Fruit fly (Drosophila melanogaster) whole organism, embryonic: Measurements from ENCODE around the gene CG43127.

ENCODE experiments used
- CG10366 ChIP-seq: fragments of 200-800 bp; sonication (Bioruptor generic); IDR thresholded peaks from 2 replicates; pipeline ENCODE4 v1.3.6; 2022; ENCODE audit warnings: missing biosample characterization, missing genetic modification characterization
- CG10462 ChIP-seq: fragments of 200-800 bp; sonication (Bioruptor generic); optimal IDR thresholded peaks from 2 replicates; lab custom pipeline; 2016; ENCODE audit warnings: missing biosample characterization, missing genetic modification characterization
- CG10565 ChIP-seq: fragments of 200-800 bp; sonication (Bioruptor generic); optimal IDR thresholded peaks from 3 replicates; lab custom pipeline; 2016; ENCODE audit warnings: missing biosample characterization, mild to moderate bottlenecking, missing genetic modification characterization
- CG11504 ChIP-seq: fragments of 200-800 bp; sonication (Bioruptor generic); optimal IDR thresholded peaks from 3 replicates; lab custom pipeline; 2019; ENCODE audit warnings: missing biosample characterization, mild to moderate bottlenecking, missing genetic modification characterization, moderate library complexity
- CG11696 ChIP-seq: fragments of 200-800 bp; sonication (Bioruptor generic); IDR thresholded peaks from 2 replicates; pipeline ENCODE4 v1.3.6; 2022; ENCODE audit warnings: missing biosample characterization, missing genetic modification characterization
- CG12155 ChIP-seq: fragments of 200-800 bp; sonication (Bioruptor generic); optimal IDR thresholded peaks from 3 replicates; lab custom pipeline; 2016; ENCODE audit warnings: missing biosample characterization, missing genetic modification characterization
- CG1233 ChIP-seq: fragments of 200-800 bp; sonication (Bioruptor generic); optimal IDR thresholded peaks from 4 replicates; lab custom pipeline; 2018; ENCODE audit warnings: missing biosample characterization, mild to moderate bottlenecking, missing genetic modification characterization
- CG14014 ChIP-seq: fragments of 200-800 bp; sonication (Bioruptor generic); IDR thresholded peaks from 2 replicates; pipeline ENCODE4 v1.3.6; 2022; ENCODE audit warnings: missing biosample characterization, missing genetic modification characterization
- CG1529 ChIP-seq: fragments of 200-800 bp; sonication (Bioruptor generic); optimal IDR thresholded peaks from 3 replicates; lab custom pipeline; 2018; ENCODE audit warnings: missing biosample characterization, missing genetic modification characterization
- CG15514 ChIP-seq: fragments of 200-800 bp; sonication (Bioruptor generic); optimal IDR thresholded peaks from 3 replicates; lab custom pipeline; 2017; ENCODE audit warnings: missing biosample characterization, missing genetic modification characterization, mild to moderate bottlenecking, moderate library complexity, missing genetic modification reagents
- CG17568 ChIP-seq: fragments of 200-800 bp; sonication (Bioruptor generic); optimal IDR thresholded peaks from 2 replicates; lab custom pipeline; 2018; ENCODE audit warnings: missing biosample characterization, mild to moderate bottlenecking, missing genetic modification characterization, moderate library complexity
- CG18599 ChIP-seq: fragments of 200-800 bp; sonication (Bioruptor generic); optimal IDR thresholded peaks from 3 replicates; lab custom pipeline; 2017; ENCODE audit warnings: missing biosample characterization, missing genetic modification characterization, mild to moderate bottlenecking, moderate library complexity, missing genetic modification reagents
- CG2116 ChIP-seq: fragments of 200-800 bp; sonication (Bioruptor generic); optimal IDR thresholded peaks from 3 replicates; lab custom pipeline; 2018; ENCODE audit warnings: missing biosample characterization, mild to moderate bottlenecking, missing genetic modification characterization
- CG2129 ChIP-seq: fragments of 200-800 bp; sonication (Bioruptor generic); IDR thresholded peaks from 2 replicates; pipeline ENCODE4 v1.3.6; 2022; ENCODE audit warnings: missing biosample characterization, missing genetic modification characterization; ENCODE audit not compliant: partially characterized antibody
- CG32772 ChIP-seq: fragments of 200-800 bp; sonication (Bioruptor generic); IDR thresholded peaks from 2 replicates; pipeline ENCODE4 v1.3.6; 2022; ENCODE audit warnings: missing biosample characterization, missing genetic modification characterization
- CG3726 ChIP-seq: fragments of 200-800 bp; sonication (Bioruptor generic); IDR thresholded peaks from 3 replicates; pipeline ENCODE4, ENCODE4 v1.3.6; 2022; ENCODE audit warnings: missing biosample characterization, missing genetic modification characterization
- CG4282 ChIP-seq: fragments of 200-800 bp; sonication (Bioruptor generic); optimal IDR thresholded peaks from 2 replicates; lab custom pipeline; 2016; ENCODE audit warnings: missing biosample characterization, missing genetic modification characterization
- CG4730 ChIP-seq: fragments of 200-800 bp; sonication (Bioruptor generic); IDR thresholded peaks from 2 replicates; pipeline ENCODE4 v1.3.6; 2022; ENCODE audit warnings: missing biosample characterization, missing genetic modification characterization
- CG6654 ChIP-seq: fragments of 200-800 bp; sonication (Bioruptor generic); optimal IDR thresholded peaks from 2 replicates; lab custom pipeline; 2017; ENCODE audit warnings: missing biosample characterization, mild to moderate bottlenecking, missing genetic modification characterization
- CG6791 ChIP-seq: fragments of 200-800 bp; sonication (Bioruptor generic); IDR thresholded peaks from 3 replicates; pipeline ENCODE4 v1.3.6; 2022; ENCODE audit warnings: missing biosample characterization, missing genetic modification characterization; ENCODE audit not compliant: partially characterized antibody
- CG8359 ChIP-seq: fragments of 200-800 bp; sonication (Bioruptor generic); optimal IDR thresholded peaks from 2 replicates; lab custom pipeline; 2017; ENCODE audit warnings: missing biosample characterization, mild to moderate bottlenecking, missing genetic modification characterization, borderline replicate concordance
- CG9437 ChIP-seq: fragments of 200-800 bp; sonication (Bioruptor generic); optimal IDR thresholded peaks from 2 replicates; lab custom pipeline; 2018; ENCODE audit warnings: missing biosample characterization, mild to moderate bottlenecking, missing genetic modification characterization
- CG9876 ChIP-seq: fragments of 200-800 bp; sonication (Bioruptor generic); optimal IDR thresholded peaks from 2 replicates; lab custom pipeline; 2016; ENCODE audit warnings: missing biosample characterization, missing genetic modification characterization
- D19B ChIP-seq: fragments of 200-800 bp; sonication (Bioruptor generic); optimal IDR thresholded peaks from 2 replicates; lab custom pipeline; 2017; ENCODE audit warnings: missing biosample characterization, mild to moderate bottlenecking, missing genetic modification characterization
- Dad ChIP-seq: fragments of 200-800 bp; sonication (Bioruptor generic); optimal IDR thresholded peaks from 3 replicates; lab custom pipeline; 2016; ENCODE audit warnings: missing biosample characterization, missing genetic modification characterization
- Dip2 ChIP-seq: fragments of 200-800 bp; sonication (Bioruptor generic); IDR thresholded peaks from 2 replicates; pipeline ENCODE4 v1.3.6; 2022; ENCODE audit warnings: missing biosample characterization, missing genetic modification characterization
- Dp ChIP-seq: fragments of 200-800 bp; sonication (Bioruptor generic); optimal IDR thresholded peaks from 2 replicates; lab custom pipeline; 2018; ENCODE audit warnings: missing biosample characterization, mild to moderate bottlenecking, missing genetic modification characterization, moderate library complexity
- Fer1 ChIP-seq: fragments of 200-800 bp; sonication (Bioruptor generic); optimal IDR thresholded peaks from 2 replicates; lab custom pipeline; 2017; ENCODE audit warnings: missing biosample characterization, mild to moderate bottlenecking, missing genetic modification characterization
- MTF-1 ChIP-seq: fragments of 200-800 bp; sonication (Bioruptor generic); optimal IDR thresholded peaks from 2 replicates; lab custom pipeline; 2018; ENCODE audit warnings: missing biosample characterization, mild to moderate bottlenecking, missing genetic modification characterization, borderline replicate concordance
- Myb ChIP-seq: fragments of 200-800 bp; sonication (Bioruptor generic); optimal IDR thresholded peaks from 2 replicates; lab custom pipeline; 2016; ENCODE audit warnings: missing biosample characterization, missing genetic modification characterization
- NFAT ChIP-seq: fragments of 200-800 bp; sonication (Bioruptor generic); IDR thresholded peaks from 2 replicates; pipeline ENCODE4 v1.3.6; 2022; ENCODE audit warnings: missing biosample characterization, missing genetic modification characterization
- Opbp ChIP-seq: fragments of 200-800 bp; sonication (Bioruptor generic); IDR thresholded peaks from 3 replicates; pipeline ENCODE4 v1.3.6; 2022; ENCODE audit warnings: missing biosample characterization, missing genetic modification characterization; ENCODE audit not compliant: partially characterized antibody
- Stat92E ChIP-seq, 3 experiments: fragments of >200 bp in 2 of 3; fragments of 200-800 bp in 1 of 3; sonication (Bioruptor generic) in 1 of 3; optimal IDR thresholded peaks; 2 replicates each; lab custom pipeline; 2017 to 2019; ENCODE audit warnings: missing biosample characterization in 3 of 3, missing genetic modification characterization in 3 of 3, mild to moderate bottlenecking in 1 of 3, moderate library complexity in 1 of 3
- bcd ChIP-seq: fragments of 200-800 bp; sonication (Bioruptor generic); optimal IDR thresholded peaks from 2 replicates; lab custom pipeline; 2017; ENCODE audit warnings: missing biosample characterization, mild to moderate bottlenecking, missing genetic modification characterization
- btn ChIP-seq: fragments of 200-800 bp; sonication (Bioruptor generic); optimal IDR thresholded peaks from 2 replicates; lab custom pipeline; 2016; ENCODE audit warnings: missing biosample characterization, missing genetic modification characterization
- crp ChIP-seq, 2 experiments: fragments of 200-800 bp; sonication (Bioruptor generic); optimal IDR thresholded peaks; 2 replicates in 1 of 2; 3 replicates in 1 of 2; lab custom pipeline; 2017; ENCODE audit warnings: missing biosample characterization in 2 of 2, missing genetic modification characterization in 2 of 2, mild to moderate bottlenecking in 1 of 2, moderate library complexity in 1 of 2
- cwo ChIP-seq: fragments of 200-800 bp; sonication (Bioruptor generic); optimal IDR thresholded peaks from 3 replicates; lab custom pipeline; 2017; ENCODE audit warnings: missing biosample characterization, missing genetic modification characterization, mild to moderate bottlenecking, moderate library complexity, missing genetic modification reagents
- dati ChIP-seq: fragments of 200-800 bp; sonication (Bioruptor generic); IDR thresholded peaks from 2 replicates; pipeline ENCODE4 v1.3.6; 2022; ENCODE audit warnings: missing biosample characterization, missing genetic modification characterization
- ewg ChIP-seq: fragments of 200-800 bp; sonication (Bioruptor generic); optimal IDR thresholded peaks from 3 replicates; lab custom pipeline; 2017; ENCODE audit warnings: mild to moderate bottlenecking, missing biosample characterization, missing genetic modification reagents, missing genetic modification characterization
- hbn ChIP-seq: fragments of 200-800 bp; sonication (Bioruptor generic); IDR thresholded peaks from 2 replicates; pipeline ENCODE4 v1.3.6; 2022; ENCODE audit warnings: missing biosample characterization, missing genetic modification characterization; ENCODE audit not compliant: partially characterized antibody
- her ChIP-seq: fragments of 200-800 bp; sonication (Bioruptor generic); optimal IDR thresholded peaks from 2 replicates; lab custom pipeline; 2016; ENCODE audit warnings: missing biosample characterization, missing genetic modification characterization
- kah ChIP-seq: fragments of 200-800 bp; sonication (Bioruptor generic); optimal IDR thresholded peaks from 2 replicates; lab custom pipeline; 2018; ENCODE audit warnings: missing biosample characterization, mild to moderate bottlenecking, missing genetic modification characterization
- run ChIP-seq: fragments of 200-800 bp; sonication (Bioruptor generic); optimal IDR thresholded peaks from 3 replicates; lab custom pipeline; 2018; ENCODE audit warnings: missing biosample characterization, mild to moderate bottlenecking, missing genetic modification characterization
- sd ChIP-seq: fragments of 200-800 bp; sonication (Bioruptor generic); optimal IDR thresholded peaks from 3 replicates; lab custom pipeline; 2018; ENCODE audit warnings: missing biosample characterization, mild to moderate bottlenecking, missing genetic modification characterization, moderate library complexity
- slbo ChIP-seq: fragments of 200-800 bp; sonication (Bioruptor generic); IDR thresholded peaks from 2 replicates; pipeline ENCODE4 v1.3.6; 2022; ENCODE audit warnings: missing biosample characterization, missing genetic modification characterization
- so ChIP-seq: fragments of 200-800 bp; sonication (Bioruptor generic); IDR thresholded peaks from 3 replicates; pipeline ENCODE4 v1.3.6; 2022; ENCODE audit warnings: missing biosample characterization, missing genetic modification characterization
- tap ChIP-seq: fragments of 200-800 bp; optimal IDR thresholded peaks from 3 replicates; lab custom pipeline; 2019; ENCODE audit warnings: missing biosample characterization, mild to moderate bottlenecking, missing genetic modification characterization, moderate library complexity
- tin ChIP-seq: fragments of 200-800 bp; sonication (Bioruptor generic); optimal IDR thresholded peaks from 3 replicates; lab custom pipeline; 2016; ENCODE audit warnings: missing biosample characterization, missing genetic modification characterization
- trh ChIP-seq: fragments of 200-800 bp; sonication (Bioruptor generic); optimal IDR thresholded peaks from 2 replicates; lab custom pipeline; 2016; ENCODE audit warnings: missing biosample characterization, missing genetic modification characterization
- wek ChIP-seq: fragments of 200-800 bp; sonication (Bioruptor generic); optimal IDR thresholded peaks from 3 replicates; lab custom pipeline; 2018; ENCODE audit warnings: missing biosample characterization, mild to moderate bottlenecking, missing genetic modification characterization, moderate library complexity

The CG43127 gene

dm6 chr3L:10630885-10631359, 5.5 kb upstream of the CG43127 start, which contains the start of the genes CG42535, CG34001 and hay (continued):
- TF ChIP-seq CG3726 (GFP tag; lab: Robert Waterston, UW) (no peak), CG10462 (no peak), Dp (GFP tag; lab: Kevin White, UChicago) (peak; percentile 84), wek (no peak), Myb (peak; percentile 95), CG9876 (GFP tag; lab: Kevin White, UChicago) (no peak), dati (GFP tag; lab: Robert Waterston, UW) (no peak), CG4282 (no peak), Dad (no peak), slbo (no peak), bcd (GFP tag; lab: Kevin White, UChicago) (no peak), trh (GFP tag; lab: Kevin White, UChicago) (no peak), run (no peak), CG9437 (GFP tag; lab: Kevin White, UChicago) (no peak), tin (GFP tag; lab: Kevin White, UChicago) (no peak), CG1529 (GFP tag; lab: Kevin White, UChicago) (no peak), MTF-1 (GFP tag; lab: Kevin White, UChicago) (no peak), sd (peak; percentile 77), CG10366 (GFP tag; lab: Robert Waterston, UW) (no peak), CG18599 (no peak), CG14014 (no peak), NFAT (GFP tag; lab: Robert Waterston, UW) (no peak), CG17568 (no peak), so (GFP tag; lab: Robert Waterston, UW) (no peak), CG4730 (0 out of 2 replicates have a peak, but pooled peaks have one; percentile 14), Fer1 (no peak), her (GFP tag; lab: Kevin White, UChicago) (no peak), CG11696 (GFP tag; lab: Robert Waterston, UW) (no peak), kah (GFP tag; lab: Kevin White, UChicago) (no peak), CG8359 (GFP tag; lab: Kevin White, UChicago) (no peak), ewg (GFP tag; lab: Kevin White, UChicago) (no peak), CG10565 (GFP tag; lab: Kevin White, UChicago) (no peak), CG32772 (GFP tag; lab: Robert Waterston, UW) (no peak), hbn (GFP tag; lab: Robert Waterston, UW) (0 out of 2 replicates have a peak, but pooled peaks have one; percentile 12), Stat92E (GFP tag; optimal IDR thresholded peaks at IDR 0.05; lab: Kevin White, UChicago) (peak in 1 of 3 experiments; percentile 6), CG2116 (peak; percentile 84), cwo (GFP tag; lab: Kevin White, UChicago) (no peak), CG1233 (GFP tag; lab: Kevin White, UChicago) (no peak), CG15514 (peak; percentile 35), CG6654 (GFP tag; lab: Kevin White, UChicago) (peak; percentile 98), Opbp (GFP tag; lab: Robert Waterston, UW) (no peak), Dip2 (no peak), D19B (no peak), btn (GFP tag; lab: Kevin White, UChicago) (no peak), CG2129 (no peak), crp (GFP tag; optimal IDR thresholded peaks at IDR 0.05; lab: Kevin White, UChicago) (peak; percentile 29 to 94), CG6791 (GFP tag; lab: Robert Waterston, UW) (0 out of 3 replicates have a peak, but pooled peaks have one; percentile 20), CG11504 (tag; lab: Kevin White, UChicago) (no peak), tap (tag; lab: Kevin White, UChicago) (no peak), CG12155 (GFP tag; lab: Kevin White, UChicago) (no peak)
